Worm (Caenorhabditis elegans) whole organism, L3 larva: Measurements from ENCODE around the gene msrp-7.

ENCODE experiments used
- aly-2 ChIP-seq: fragments of 150-350 bp; optimal IDR thresholded peaks from 2 replicates; lab custom pipeline; 2014; ENCODE audit warnings: missing biosample characterization, missing genetic modification characterization
- elt-2 ChIP-seq: sonication (generic microtip); optimal IDR thresholded peaks from 2 replicates; lab custom pipeline; 2016; ENCODE audit warnings: missing genetic modification reagents, mild to moderate bottlenecking, missing genetic modification characterization, missing compliant biosample characterization
- lin-39 ChIP-seq: fragments of 150-350 bp; optimal IDR thresholded peaks from 2 replicates; lab custom pipeline; 2018; ENCODE audit warnings: missing biosample characterization, missing genetic modification reagents, missing genetic modification characterization
- nfya-1 ChIP-seq: sonication (generic microtip); optimal IDR thresholded peaks from 2 replicates; lab custom pipeline; 2017; ENCODE audit warnings: missing genetic modification characterization, mild to moderate bottlenecking, missing compliant biosample characterization, antibody characterized with exemption, moderate library complexity; ENCODE audit not compliant: insufficient read depth
- nhr-12 ChIP-seq: fragments of 150-350 bp; optimal IDR thresholded peaks from 2 replicates; lab custom pipeline; 2014; ENCODE audit warnings: missing biosample characterization, missing genetic modification characterization
- sea-2 ChIP-seq: fragments of 150-350 bp; sonication (generic microtip); optimal IDR thresholded peaks from 4 replicates; lab custom pipeline; 2014; ENCODE audit warnings: missing biosample characterization, missing genetic modification reagents, missing genetic modification characterization
- zag-1 ChIP-seq: fragments of 150-350 bp; optimal IDR thresholded peaks from 2 replicates; lab custom pipeline; 2014; ENCODE audit warnings: missing biosample characterization, missing genetic modification characterization

DNA sequence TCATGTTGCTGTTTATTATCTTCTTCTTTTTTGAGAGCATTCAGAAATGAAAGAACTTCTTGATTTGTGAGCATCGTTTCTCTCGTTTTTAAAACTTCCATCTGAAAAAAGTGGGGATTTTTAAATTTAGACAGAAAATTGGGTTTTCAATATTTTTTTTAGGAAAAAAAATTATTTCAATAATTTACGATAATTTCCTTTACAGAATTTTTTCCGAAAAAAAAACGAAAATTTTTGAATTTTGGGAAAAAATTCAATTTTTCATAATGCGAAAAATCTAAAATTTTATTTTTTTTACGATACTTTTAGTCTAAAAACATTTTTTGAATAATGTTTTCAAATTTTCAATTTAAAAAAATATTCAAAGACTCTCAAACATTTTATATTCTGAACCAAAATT is 46.3 kb downstream of the msrp-7 start, which contains the start of gene M106.7:
- no peak for TF ChIP-seq sea-2 (GFP tag; lab: Kevin White, UChicago)
- no peak for TF ChIP-seq nhr-12 (tag; lab: Kevin White, UChicago)
- TF ChIP-seq lin-39 (tag; lab: Kevin White, UChicago): no peak
- TF ChIP-seq zag-1 (tag; lab: Kevin White, UChicago): no peak
- TF ChIP-seq nfya-1: no peak
- no peak for TF ChIP-seq aly-2
- TF ChIP-seq elt-2: no peak
